Worm (Caenorhabditis elegans) whole organism, midembryonic: ENCODE data around the gene T02E9.6.

Experiments
- T22C8.4 ChIP-seq: fragments of 200-800 bp; sonication (Bioruptor generic); IDR thresholded peaks from 2 replicates; pipeline ENCODE4 v1.3.6; 2022; ENCODE audit warnings: missing genetic modification characterization, missing compliant biosample characterization
- cog-1 ChIP-seq: sonication (generic microtip); optimal IDR thresholded peaks from 2 replicates; lab custom pipeline; 2016; ENCODE audit warnings: missing genetic modification characterization, missing compliant biosample characterization
- flt-1 ChIP-seq: fragments of 200-800 bp; sonication (Bioruptor generic); IDR thresholded peaks from 2 replicates; pipeline ENCODE4 v1.3.6; 2022; ENCODE audit warnings: missing genetic modification characterization, missing compliant biosample characterization
- klf-2 ChIP-seq: fragments of 200-800 bp; sonication (Bioruptor generic); conservative IDR thresholded peaks from 2 replicates; pipeline ENCODE4 v1.3.6; 2022; ENCODE audit warnings: missing genetic modification reagents, missing genetic modification characterization, missing compliant biosample characterization
- med-1 ChIP-seq: sonication (generic microtip); optimal IDR thresholded peaks from 2 replicates; lab custom pipeline; 2017; ENCODE audit warnings: missing genetic modification characterization, mild to moderate bottlenecking, missing compliant biosample characterization, antibody characterized with exemption, missing genetic modification reagents; ENCODE audit not compliant: insufficient read depth
- ref-1 ChIP-seq: fragments of 200-800 bp; sonication (Bioruptor generic); conservative IDR thresholded peaks from 2 replicates; pipeline ENCODE4 v1.3.6; 2022; ENCODE audit warnings: missing genetic modification reagents, missing genetic modification characterization, missing compliant biosample characterization
- tab-1 ChIP-seq: fragments of 200-800 bp; sonication (Bioruptor generic); IDR thresholded peaks from 2 replicates; pipeline ENCODE4 v1.3.6; 2022; ENCODE audit warnings: missing genetic modification characterization, missing compliant biosample characterization
- ztf-23 ChIP-seq: fragments of 200-800 bp; sonication (Bioruptor generic); IDR thresholded peaks from 2 replicates; pipeline ENCODE4 v1.3.6; 2022; ENCODE audit warnings: missing genetic modification reagents, missing genetic modification characterization, missing compliant biosample characterization
- ztf-29 ChIP-seq: fragments of 200-800 bp; sonication (Bioruptor generic); IDR thresholded peaks from 2 replicates; pipeline ENCODE4 v1.3.6; 2022; ENCODE audit warnings: missing genetic modification reagents, missing genetic modification characterization, missing compliant biosample characterization

Gene T02E9.6

DNA sequence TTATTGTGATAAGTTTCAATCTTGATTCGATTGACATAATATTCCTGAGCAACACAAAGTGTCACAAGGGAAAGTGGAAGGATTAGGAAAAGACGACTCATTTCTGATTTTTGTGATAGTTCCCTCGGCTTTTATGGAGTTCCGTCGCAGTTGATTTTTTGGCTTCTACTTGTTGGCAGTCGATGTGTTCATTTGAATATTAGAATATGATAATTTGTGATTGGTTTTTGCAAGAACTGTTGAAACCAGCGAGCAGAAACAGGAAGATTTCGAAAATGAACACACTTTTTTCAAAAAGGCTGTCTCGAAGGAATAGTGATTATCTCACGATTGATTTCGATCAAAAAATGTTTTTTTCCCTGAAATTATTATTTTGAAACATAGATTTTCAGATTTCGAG lies at the start of gene T02E9.6:
T02E9.6 (minus strand) TSS at position 101 of the 400 bp plus-strand sequence.
- no peak for TF ChIP-seq med-1 (GFP tag; lab: Kevin White, UChicago)
- TF ChIP-seq klf-2 (GFP tag; lab: Robert Waterston, UW): no peak
- no peak for TF ChIP-seq flt-1 (GFP tag; lab: Robert Waterston, UW)
- TF ChIP-seq ref-1 (GFP tag; lab: Robert Waterston, UW): no peak
- TF ChIP-seq ztf-29 (GFP tag; lab: Robert Waterston, UW): no peak
- TF ChIP-seq cog-1 (tag; lab: Kevin White, UChicago): no peak
- TF ChIP-seq tab-1: no peak
- TF ChIP-seq ztf-23 (GFP tag; lab: Robert Waterston, UW): no peak
- TF ChIP-seq T22C8.4: no peak

ce11 chrV:11383032-11383431 lies 48.9 kb upstream of the T02E9.6 start, which contains the start of gene F55C10.5:
Gene F55C10.5, plus strand, starts transcription at chrV:11383105.
- no peak for TF ChIP-seq cog-1 (tag; lab: Kevin White, UChicago)
- TF ChIP-seq klf-2 (GFP tag; lab: Robert Waterston, UW): no peak
- TF ChIP-seq T22C8.4: no peak
- TF ChIP-seq ztf-23 (GFP tag; lab: Robert Waterston, UW): no peak
- no peak for TF ChIP-seq med-1 (GFP tag; lab: Kevin White, UChicago)
- no peak for TF ChIP-seq ztf-29 (GFP tag; lab: Robert Waterston, UW)
- TF ChIP-seq tab-1: no peak
- TF ChIP-seq flt-1 (GFP tag; lab: Robert Waterston, UW): no peak
- no peak for TF ChIP-seq ref-1 (GFP tag; lab: Robert Waterston, UW)

DNA sequence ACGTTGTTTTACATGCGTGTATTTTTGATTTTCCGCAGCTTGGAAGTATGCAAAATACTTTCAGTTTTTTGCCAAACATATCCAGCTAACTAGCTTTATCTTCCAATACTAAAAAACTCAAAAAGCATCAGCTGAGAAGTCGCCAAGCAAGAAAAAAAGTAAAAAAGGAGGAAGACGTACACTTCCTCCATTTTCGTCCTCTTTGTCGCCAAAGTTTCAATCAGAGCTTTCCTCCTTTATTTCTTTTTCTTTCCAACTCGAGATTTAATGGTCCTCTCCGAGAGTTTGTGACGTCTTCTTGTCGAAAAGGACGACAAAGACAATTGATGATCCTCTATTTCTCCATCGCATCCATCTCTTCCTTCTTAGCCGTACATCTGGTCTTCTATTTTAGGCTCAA lies 46.5 kb upstream of the T02E9.6 start:
- TF ChIP-seq tab-1 (no peak), ztf-23 (GFP tag; lab: Robert Waterston, UW) (no peak), ztf-29 (GFP tag; lab: Robert Waterston, UW) (no peak), ref-1 (GFP tag; lab: Robert Waterston, UW) (no peak), med-1 (GFP tag; lab: Kevin White, UChicago) (no peak), T22C8.4 (no peak), flt-1 (GFP tag; lab: Robert Waterston, UW) (no peak), cog-1 (tag; lab: Kevin White, UChicago) (no peak), klf-2 (GFP tag; lab: Robert Waterston, UW) (no peak)

ce11 chrV:11379341-11379740 lies 45.2 kb upstream of the T02E9.6 start:
- TF ChIP-seq T22C8.4 (no peak), ztf-23 (GFP tag; lab: Robert Waterston, UW) (no peak), tab-1 (no peak), med-1 (GFP tag; lab: Kevin White, UChicago) (no peak), flt-1 (GFP tag; lab: Robert Waterston, UW) (no peak), ref-1 (GFP tag; lab: Robert Waterston, UW) (no peak), cog-1 (tag; lab: Kevin White, UChicago) (no peak), ztf-29 (GFP tag; lab: Robert Waterston, UW) (no peak), klf-2 (GFP tag; lab: Robert Waterston, UW) (no peak)

ce11 chrV:11375150-11375792 lies 41.2 kb upstream of the T02E9.6 start, which contains the start of gene cnb-1:
Gene cnb-1, plus strand, starts transcription at chrV:11375742.
- TF ChIP-seq ref-1 (GFP tag; lab: Robert Waterston, UW) (no peak), cog-1 (tag; lab: Kevin White, UChicago) (no peak), T22C8.4 (peak; percentile 63)

- TF ChIP-seq ztf-29 (GFP tag; lab: Robert Waterston, UW) (no peak), T22C8.4 (no peak)
Observed at ce11 chrV:11373918-11374317, 39.8 kb upstream of the T02E9.6 start.

DNA sequence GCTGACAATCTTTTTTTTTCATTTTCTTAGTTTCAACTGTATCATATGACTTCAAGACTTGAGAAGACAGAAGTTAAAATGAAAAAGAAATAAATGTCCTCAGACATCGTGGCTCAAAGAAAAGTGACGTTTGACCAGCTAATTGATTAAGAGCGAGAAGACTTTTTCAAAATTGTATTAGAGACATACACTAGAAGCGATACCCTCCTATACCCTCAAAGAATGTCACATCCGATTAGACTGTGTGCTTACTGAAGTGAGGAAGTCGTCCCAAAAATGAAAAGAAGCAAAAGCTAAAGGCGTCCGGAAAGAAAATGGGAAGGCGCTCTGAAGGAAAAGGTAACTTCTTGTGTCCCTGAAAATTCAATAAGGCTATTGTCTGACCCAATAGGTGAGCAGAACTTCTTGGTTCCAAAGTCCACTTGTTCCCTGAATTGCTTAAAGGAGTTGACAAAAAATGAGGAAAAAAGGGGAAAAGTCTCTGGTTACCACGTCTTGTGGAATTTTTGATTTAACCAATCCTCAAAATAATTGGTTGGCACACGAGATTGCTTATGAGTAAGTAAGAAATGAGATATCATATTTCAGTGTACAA lies 38.3 kb upstream of the T02E9.6 start:
- TF ChIP-seq ztf-23 (GFP tag; lab: Robert Waterston, UW) (no peak), tab-1 (no peak), klf-2 (GFP tag; lab: Robert Waterston, UW) (no peak), cog-1 (tag; lab: Kevin White, UChicago) (no peak)

DNA sequence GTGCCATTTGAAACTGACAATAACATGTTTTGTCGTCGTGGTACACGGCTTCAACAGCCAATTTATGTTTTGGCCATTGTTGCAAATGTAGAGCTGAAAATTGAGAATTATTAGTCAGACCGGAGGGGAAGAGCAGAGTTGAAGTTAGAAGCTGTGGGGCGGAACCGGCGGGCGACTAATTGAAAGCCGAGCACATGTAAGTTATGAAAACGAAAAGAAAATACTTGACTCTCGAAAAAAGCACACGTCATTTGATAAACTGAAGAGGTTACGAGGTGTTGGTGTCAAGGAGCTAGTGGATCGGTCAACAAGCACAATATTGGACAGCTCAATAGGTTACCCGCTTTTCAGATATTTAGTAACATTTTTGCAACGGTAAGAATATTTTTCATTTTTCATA lies 32.0 kb upstream of the T02E9.6 start, which contains the start of gene dop-5:
dop-5 (minus strand) TSS at position 101 of the 400 bp plus-strand sequence.
- no peak for TF ChIP-seq ztf-23 (GFP tag; lab: Robert Waterston, UW)
- no peak for TF ChIP-seq klf-2 (GFP tag; lab: Robert Waterston, UW)
- TF ChIP-seq cog-1 (tag; lab: Kevin White, UChicago): no peak
- no peak for TF ChIP-seq ztf-29 (GFP tag; lab: Robert Waterston, UW)
- TF ChIP-seq T22C8.4: no peak
- TF ChIP-seq med-1 (GFP tag; lab: Kevin White, UChicago): no peak
- TF ChIP-seq tab-1: no peak
- no peak for TF ChIP-seq ref-1 (GFP tag; lab: Robert Waterston, UW)
- no peak for TF ChIP-seq flt-1 (GFP tag; lab: Robert Waterston, UW)

- TF ChIP-seq flt-1 (GFP tag; lab: Robert Waterston, UW) (no peak), klf-2 (GFP tag; lab: Robert Waterston, UW) (no peak), ztf-29 (GFP tag; lab: Robert Waterston, UW) (no peak), ref-1 (GFP tag; lab: Robert Waterston, UW) (no peak), T22C8.4 (no peak), cog-1 (tag; lab: Kevin White, UChicago) (no peak), med-1 (GFP tag; lab: Kevin White, UChicago) (no peak), ztf-23 (GFP tag; lab: Robert Waterston, UW) (no peak), tab-1 (no peak)
Observed at ce11 chrV:11363575-11363974, 29.5 kb upstream of the T02E9.6 start.
